Worm (Caenorhabditis elegans) whole organism, mixed stage, embryonic: Measurements from ENCODE around the gene ced-6.

ENCODE experiments used
- M03D4.4 ChIP-seq: sonication (generic microtip); optimal IDR thresholded peaks from 2 replicates; lab custom pipeline; 2017; ENCODE audit warnings: mild to moderate bottlenecking, missing genetic modification characterization, missing compliant biosample characterization
- blmp-1 ChIP-seq: fragments of 150-350 bp; optimal IDR thresholded peaks from 2 replicates; lab custom pipeline; 2014; ENCODE audit warnings: missing biosample characterization, missing genetic modification characterization
- ceh-39 ChIP-seq: fragments of 150-350 bp; optimal IDR thresholded peaks from 2 replicates; lab custom pipeline; 2014; ENCODE audit warnings: missing biosample characterization, missing genetic modification characterization
- ceh-43 ChIP-seq: fragments of 200-800 bp; sonication (Bioruptor generic); optimal IDR thresholded peaks from 2 replicates; lab custom pipeline; 2018; ENCODE audit warnings: mild to moderate bottlenecking, missing genetic modification characterization, moderate library complexity, missing compliant biosample characterization
- ceh-83 ChIP-seq: fragments of 200-800 bp; sonication (Bioruptor generic); optimal IDR thresholded peaks from 2 replicates; lab custom pipeline; 2018; ENCODE audit warnings: mild to moderate bottlenecking, missing genetic modification characterization, missing compliant biosample characterization
- ces-1 ChIP-seq: fragments of 150-350 bp; optimal IDR thresholded peaks from 2 replicates; lab custom pipeline; 2014; ENCODE audit warnings: missing biosample characterization, missing genetic modification reagents, missing genetic modification characterization
- cnd-1 ChIP-seq: fragments of 200-800 bp; sonication (Bioruptor generic); optimal IDR thresholded peaks from 2 replicates; lab custom pipeline; 2018; ENCODE audit warnings: mild to moderate bottlenecking, missing genetic modification characterization, missing compliant biosample characterization
- elt-1 ChIP-seq: sonication (generic microtip); optimal IDR thresholded peaks from 2 replicates; lab custom pipeline; 2017; ENCODE audit warnings: missing genetic modification characterization, mild to moderate bottlenecking, missing compliant biosample characterization, antibody characterized with exemption, moderate library complexity, borderline replicate concordance; ENCODE audit not compliant: insufficient read depth
- elt-3 ChIP-seq: fragments of 150-350 bp; optimal IDR thresholded peaks from 2 replicates; lab custom pipeline; 2014; ENCODE audit warnings: missing biosample characterization, missing genetic modification characterization
- flh-1 ChIP-seq: fragments of 200-800 bp; sonication (Bioruptor generic); optimal IDR thresholded peaks from 2 replicates; lab custom pipeline; 2018; ENCODE audit warnings: mild to moderate bottlenecking, missing genetic modification characterization, moderate library complexity, missing compliant biosample characterization
- ham-2 ChIP-seq: fragments of 200-800 bp; sonication (Bioruptor generic); optimal IDR thresholded peaks from 2 replicates; lab custom pipeline; 2018; ENCODE audit warnings: mild to moderate bottlenecking, missing genetic modification characterization, missing compliant biosample characterization
- hlh-1 ChIP-seq: fragments of 150-350 bp; optimal IDR thresholded peaks from 2 replicates; lab custom pipeline; 2014; ENCODE audit warnings: missing biosample characterization, missing genetic modification reagents, missing genetic modification characterization
- lin-13 ChIP-seq: fragments of 150-350 bp; optimal IDR thresholded peaks from 2 replicates; lab custom pipeline; 2014; ENCODE audit warnings: missing biosample characterization, missing genetic modification characterization
- lin-32 ChIP-seq: fragments of 200-800 bp; sonication (Bioruptor generic); optimal IDR thresholded peaks from 2 replicates; lab custom pipeline; 2018; ENCODE audit warnings: mild to moderate bottlenecking, missing genetic modification characterization, missing compliant biosample characterization
- lsy-2 ChIP-seq: fragments of 150-350 bp; optimal IDR thresholded peaks from 2 replicates; lab custom pipeline; 2014; ENCODE audit warnings: missing biosample characterization, missing genetic modification characterization
- mab-5 ChIP-seq: fragments of 150-350 bp; optimal IDR thresholded peaks from 2 replicates; lab custom pipeline; 2014; ENCODE audit warnings: missing biosample characterization, missing genetic modification characterization
- mep-1 ChIP-seq: fragments of 150-350 bp; optimal IDR thresholded peaks from 2 replicates; lab custom pipeline; 2017; ENCODE audit warnings: missing biosample characterization, missing genetic modification reagents, missing genetic modification characterization, inconsistent platforms
- mls-2 ChIP-seq: sonication (generic microtip); optimal IDR thresholded peaks from 2 replicates; lab custom pipeline; 2016; ENCODE audit warnings: mild to moderate bottlenecking, missing genetic modification characterization, moderate library complexity, missing compliant biosample characterization
- nhr-12 ChIP-seq: fragments of 150-350 bp; optimal IDR thresholded peaks from 2 replicates; lab custom pipeline; 2014; ENCODE audit warnings: missing biosample characterization, missing genetic modification characterization
- nhr-2 ChIP-seq: fragments of 150-350 bp; optimal IDR thresholded peaks from 2 replicates; lab custom pipeline; 2014; ENCODE audit warnings: missing biosample characterization, missing genetic modification characterization
- nhr-237 ChIP-seq: fragments of 150-350 bp; optimal IDR thresholded peaks from 2 replicates; lab custom pipeline; 2014; ENCODE audit warnings: missing biosample characterization, missing genetic modification characterization
- nhr-28 ChIP-seq: fragments of 150-350 bp; optimal IDR thresholded peaks from 2 replicates; lab custom pipeline; 2014; ENCODE audit warnings: missing biosample characterization, missing genetic modification characterization
- nhr-76 ChIP-seq: sonication (generic microtip); optimal IDR thresholded peaks from 2 replicates; lab custom pipeline; 2017; ENCODE audit warnings: missing biosample characterization, missing genetic modification characterization
- pha-4 ChIP-seq: fragments of 150-350 bp; optimal IDR thresholded peaks from 2 replicates; lab custom pipeline; 2018; ENCODE audit warnings: missing biosample characterization, missing genetic modification reagents, missing genetic modification characterization
- sem-2 ChIP-seq: fragments of 200-800 bp; sonication (Bioruptor generic); optimal IDR thresholded peaks from 2 replicates; lab custom pipeline; 2018; ENCODE audit warnings: mild to moderate bottlenecking, missing genetic modification characterization, missing compliant biosample characterization
- snpc-4 ChIP-seq: fragments of 150-350 bp; optimal IDR thresholded peaks from 2 replicates; lab custom pipeline; 2014; ENCODE audit warnings: missing biosample characterization, missing genetic modification characterization
- tbx-8 ChIP-seq: fragments of 200-800 bp; sonication (Bioruptor generic); optimal IDR thresholded peaks from 2 replicates; lab custom pipeline; 2018; ENCODE audit warnings: mild to moderate bottlenecking, missing genetic modification characterization, moderate library complexity, missing compliant biosample characterization
- unc-120 ChIP-seq: sonication (generic microtip); optimal IDR thresholded peaks from 2 replicates; lab custom pipeline; 2017; ENCODE audit warnings: missing genetic modification characterization, missing compliant biosample characterization; ENCODE audit not compliant: poor library complexity, severe bottlenecking
- unc-62 ChIP-seq: fragments of 150-350 bp; optimal IDR thresholded peaks from 2 replicates; lab custom pipeline; 2014; ENCODE audit warnings: missing biosample characterization, missing genetic modification reagents, missing genetic modification characterization
- ztf-11 ChIP-seq: fragments of 150-350 bp; optimal IDR thresholded peaks from 2 replicates; lab custom pipeline; 2014; ENCODE audit warnings: missing biosample characterization, missing genetic modification characterization

The ced-6 gene

ce11 chrIII:5582766-5583165 lies 12.8 kb upstream of the ced-6 start, which contains the start of the genes F56D2.8 and uev-2:
Gene F56D2.8, minus strand, starts transcription at chrIII:5582866.
Gene uev-2, plus strand, starts transcription at chrIII:5583125.
- TF ChIP-seq nhr-237 (no peak), ceh-43 (GFP tag; lab: Kevin White, UChicago) (no peak), ces-1 (GFP tag; lab: Kevin White, UChicago) (no peak), mls-2 (no peak), blmp-1 (tag; lab: Kevin White, UChicago) (no peak), unc-120 (tag; lab: Kevin White, UChicago) (no peak), nhr-28 (tag; lab: Kevin White, UChicago) (no peak), sem-2 (no peak), M03D4.4 (tag; lab: Kevin White, UChicago) (no peak), cnd-1 (no peak), lin-32 (GFP tag; lab: Kevin White, UChicago) (no peak), ztf-11 (no peak), ham-2 (GFP tag; lab: Kevin White, UChicago) (no peak), nhr-12 (tag; lab: Kevin White, UChicago) (no peak)

- TF ChIP-seq pha-4 (tag; lab: Kevin White, UChicago) (no peak), cnd-1 (peak; percentile 5)
- TF ChIP-seq, all 35 proteins: peak for 1
Observed at ce11 chrIII:5584647-5585046, 10.9 kb upstream of the ced-6 start, which contains the start of gene F56D2.3. Gene F56D2.3, plus strand, starts transcription at chrIII:5584947.

ce11 chrIII:5585711-5586110 lies 9.9 kb upstream of the ced-6 start:
- TF ChIP-seq tbx-8 (no peak), ces-1 (GFP tag; lab: Kevin White, UChicago) (no peak), nhr-28 (tag; lab: Kevin White, UChicago) (no peak), nhr-2 (tag; lab: Kevin White, UChicago) (no peak), elt-3 (tag; lab: Kevin White, UChicago) (no peak), blmp-1 (tag; lab: Kevin White, UChicago) (no peak), unc-120 (tag; lab: Kevin White, UChicago) (no peak), mab-5 (tag; lab: Kevin White, UChicago) (no peak), ztf-11 (no peak), unc-62 (GFP tag; lab: Kevin White, UChicago) (no peak), lin-32 (GFP tag; lab: Kevin White, UChicago) (no peak)

- TF ChIP-seq mep-1 (tag; lab: Kevin White, UChicago) (peak; percentile 37), M03D4.4 (tag; lab: Kevin White, UChicago) (no peak), flh-1 (GFP tag; lab: Kevin White, UChicago) (no peak), nhr-2 (tag; lab: Kevin White, UChicago) (peak; percentile 1)
Observed at ce11 chrIII:5586925-5587324, 8.6 kb upstream of the ced-6 start, which contains the start of gene F56D2.2. Gene F56D2.2, plus strand, starts transcription at chrIII:5587263.

- TF ChIP-seq ces-1 (GFP tag; lab: Kevin White, UChicago) (no peak), snpc-4 (tag; lab: Kevin White, UChicago) (no peak), pha-4 (tag; lab: Kevin White, UChicago) (no peak), M03D4.4 (tag; lab: Kevin White, UChicago) (no peak), nhr-76 (no peak), nhr-237 (no peak), unc-120 (tag; lab: Kevin White, UChicago) (no peak), mls-2 (no peak), nhr-2 (tag; lab: Kevin White, UChicago) (no peak), hlh-1 (tag; lab: Kevin White, UChicago) (no peak), elt-1 (tag; lab: Kevin White, UChicago) (no peak), mep-1 (tag; lab: Kevin White, UChicago) (no peak)
Observed at ce11 chrIII:5588746-5589145, 6.8 kb upstream of the ced-6 start.

ce11 chrIII:5591668-5592149 lies 3.9 kb upstream of the ced-6 start, which contains the start of the genes ddx-15 and ucr-1:
Gene ddx-15, minus strand, starts transcription at chrIII:5591718.
Gene ucr-1, plus strand, starts transcription at chrIII:5592135.
- peak; percentile 55 for TF ChIP-seq lin-13 (tag; lab: Kevin White, UChicago)
- no peak for TF ChIP-seq ceh-83 (GFP tag; lab: Kevin White, UChicago)
- no peak for TF ChIP-seq ztf-11
- peak; percentile 20 for TF ChIP-seq unc-120 (tag; lab: Kevin White, UChicago)
- peak; percentile 41 for TF ChIP-seq pha-4 (tag; lab: Kevin White, UChicago)
- TF ChIP-seq lsy-2, result peak; percentile 76
- peak; percentile 71 for TF ChIP-seq mep-1 (tag; lab: Kevin White, UChicago)
- TF ChIP-seq ceh-39, result no peak
